Fruit fly (Drosophila melanogaster) whole organism, embryonic: Measurements from ENCODE around the gene cindr.

Source experiments
- Adf1 ChIP-seq: fragments of 200-800 bp; sonication (Bioruptor generic); IDR thresholded peaks from 2 replicates; pipeline ENCODE4 v1.3.6; 2022; ENCODE audit warnings: missing biosample characterization, missing genetic modification characterization
- Aef1 ChIP-seq: fragments of 200-800 bp; sonication (Bioruptor generic); IDR thresholded peaks from 3 replicates; pipeline ENCODE4 v1.3.6; 2022; ENCODE audit warnings: missing biosample characterization, missing genetic modification characterization
- CG11085 ChIP-seq: fragments of 200-800 bp; sonication (Bioruptor generic); IDR thresholded peaks from 2 replicates; pipeline ENCODE4 v1.3.6; 2022; ENCODE audit warnings: missing biosample characterization, missing genetic modification characterization
- CG11723 ChIP-seq: fragments of 200-800 bp; sonication (Bioruptor generic); optimal IDR thresholded peaks from 2 replicates; lab custom pipeline; 2017; ENCODE audit warnings: missing biosample characterization, mild to moderate bottlenecking, missing genetic modification characterization
- CG13624 ChIP-seq: fragments of 200-800 bp; sonication (Bioruptor generic); optimal IDR thresholded peaks from 2 replicates; lab custom pipeline; 2016; ENCODE audit warnings: missing biosample characterization, missing genetic modification characterization
- CG16779 ChIP-seq: fragments of 200-800 bp; sonication (Bioruptor generic); IDR thresholded peaks from 2 replicates; pipeline ENCODE4 v1.3.6; 2022; ENCODE audit warnings: missing biosample characterization, missing genetic modification characterization
- CG16813 ChIP-seq: fragments of 200-800 bp; sonication (Bioruptor generic); IDR thresholded peaks from 3 replicates; pipeline ENCODE4 v1.3.6; 2022; ENCODE audit warnings: missing biosample characterization, missing genetic modification characterization; ENCODE audit not compliant: partially characterized antibody
- CG17802 ChIP-seq: fragments of 200-800 bp; sonication (Bioruptor generic); optimal IDR thresholded peaks from 2 replicates; lab custom pipeline; 2018; ENCODE audit warnings: missing biosample characterization, mild to moderate bottlenecking, missing genetic modification characterization, moderate library complexity
- CG18764 ChIP-seq: fragments of 200-800 bp; sonication (Bioruptor generic); optimal IDR thresholded peaks from 3 replicates; lab custom pipeline; 2016; ENCODE audit warnings: missing biosample characterization, missing genetic modification characterization
- CG2712 ChIP-seq: fragments of 200-800 bp; optimal IDR thresholded peaks from 3 replicates; lab custom pipeline; 2019; ENCODE audit warnings: missing biosample characterization, mild to moderate bottlenecking, missing genetic modification characterization, moderate library complexity
- CG30431 ChIP-seq: fragments of 200-800 bp; sonication (Bioruptor generic); optimal IDR thresholded peaks from 2 replicates; lab custom pipeline; 2017; ENCODE audit warnings: missing biosample characterization, missing genetic modification characterization
- CG33213 ChIP-seq: fragments of 200-800 bp; sonication (Bioruptor generic); optimal IDR thresholded peaks from 3 replicates; lab custom pipeline; 2016; ENCODE audit warnings: missing biosample characterization, missing genetic modification characterization
- CG34376 ChIP-seq: fragments of 200-800 bp; sonication (Bioruptor generic); optimal IDR thresholded peaks from 2 replicates; lab custom pipeline; 2018; ENCODE audit warnings: missing biosample characterization, mild to moderate bottlenecking, missing genetic modification characterization
- CG4404 ChIP-seq: fragments of 200-800 bp; sonication (Bioruptor generic); IDR thresholded peaks from 2 replicates; pipeline ENCODE4 v1.3.6; 2022; ENCODE audit warnings: missing biosample characterization, missing genetic modification characterization
- CG6791 ChIP-seq: fragments of 200-800 bp; sonication (Bioruptor generic); IDR thresholded peaks from 3 replicates; pipeline ENCODE4 v1.3.6; 2022; ENCODE audit warnings: missing biosample characterization, missing genetic modification characterization; ENCODE audit not compliant: partially characterized antibody
- CG7556 ChIP-seq: fragments of 200-800 bp; sonication (Bioruptor generic); optimal IDR thresholded peaks from 2 replicates; lab custom pipeline; 2017; ENCODE audit warnings: missing biosample characterization, mild to moderate bottlenecking, missing genetic modification characterization
- CG8290 ChIP-seq, 3 experiments: fragments of 200-800 bp; sonication (Bioruptor generic); optimal IDR thresholded peaks; 2 replicates each; lab custom pipeline; 2016 to 2019; ENCODE audit warnings: missing biosample characterization in 3 of 3, missing genetic modification characterization in 3 of 3, mild to moderate bottlenecking in 2 of 3, moderate library complexity in 1 of 3
- CG9215 ChIP-seq: fragments of 200-800 bp; sonication (Bioruptor generic); IDR thresholded peaks from 2 replicates; pipeline ENCODE4 v1.3.6; 2022; ENCODE audit warnings: missing biosample characterization, missing genetic modification characterization
- CG9437 ChIP-seq: fragments of 200-800 bp; sonication (Bioruptor generic); optimal IDR thresholded peaks from 2 replicates; lab custom pipeline; 2018; ENCODE audit warnings: missing biosample characterization, mild to moderate bottlenecking, missing genetic modification characterization
- CG9932 ChIP-seq: fragments of 200-800 bp; sonication (Bioruptor generic); IDR thresholded peaks from 2 replicates; pipeline ENCODE4 v1.3.6; 2022; ENCODE audit warnings: missing biosample characterization, missing genetic modification characterization
- CoRest ChIP-seq: fragments of 200-800 bp; sonication (Bioruptor generic); optimal IDR thresholded peaks from 3 replicates; lab custom pipeline; 2018; ENCODE audit warnings: missing biosample characterization, mild to moderate bottlenecking, missing genetic modification characterization, moderate library complexity
- E2f2 ChIP-seq: fragments of 200-800 bp; sonication (Bioruptor generic); IDR thresholded peaks from 2 replicates; pipeline ENCODE4 v1.3.6; 2022; ENCODE audit warnings: missing biosample characterization, missing genetic modification characterization
- Fer2 ChIP-seq: fragments of 200-800 bp; sonication (Bioruptor generic); optimal IDR thresholded peaks from 2 replicates; lab custom pipeline; 2018; ENCODE audit warnings: missing biosample characterization, mild to moderate bottlenecking, missing genetic modification characterization, moderate library complexity
- Fer3 ChIP-seq: fragments of 200-800 bp; sonication (Bioruptor generic); optimal IDR thresholded peaks from 2 replicates; lab custom pipeline; 2018; ENCODE audit warnings: missing biosample characterization, mild to moderate bottlenecking, missing genetic modification characterization, moderate library complexity
- H2.0 ChIP-seq: fragments of 200-800 bp; sonication (Bioruptor generic); IDR thresholded peaks from 2 replicates; pipeline ENCODE4 v1.3.6; 2022; ENCODE audit warnings: missing biosample characterization, missing genetic modification characterization
- Hmx ChIP-seq: fragments of 200-800 bp; sonication (Bioruptor generic); optimal IDR thresholded peaks from 2 replicates; lab custom pipeline; 2016; ENCODE audit warnings: missing biosample characterization, missing genetic modification characterization
- Hr39 ChIP-seq: fragments of >200 bp; optimal IDR thresholded peaks from 2 replicates; lab custom pipeline; 2017
- NC2α ChIP-seq: fragments of 200-800 bp; sonication (Bioruptor generic); optimal IDR thresholded peaks from 2 replicates; lab custom pipeline; 2016; ENCODE audit warnings: missing biosample characterization, missing genetic modification characterization
- Ssrp ChIP-seq: fragments of 200-800 bp; sonication (Bioruptor generic); optimal IDR thresholded peaks from 2 replicates; lab custom pipeline; 2018; ENCODE audit warnings: missing biosample characterization, mild to moderate bottlenecking, missing genetic modification characterization, moderate library complexity
- Xbp1 ChIP-seq: fragments of 200-800 bp; sonication (Bioruptor generic); optimal IDR thresholded peaks from 3 replicates; lab custom pipeline; 2016; ENCODE audit warnings: missing biosample characterization, mild to moderate bottlenecking, missing genetic modification characterization
- amos ChIP-seq: fragments of 200-800 bp; sonication (Bioruptor generic); IDR thresholded peaks from 2 replicates; pipeline ENCODE4 v1.3.6; 2022; ENCODE audit warnings: missing biosample characterization, missing genetic modification characterization; ENCODE audit not compliant: partially characterized antibody
- cad ChIP-seq: fragments of >200 bp; optimal IDR thresholded peaks from 2 replicates; lab custom pipeline; 2017; ENCODE audit warnings: missing biosample characterization, missing genetic modification characterization
- chinmo ChIP-seq: fragments of 200-800 bp; sonication (Bioruptor generic); IDR thresholded peaks from 4 replicates; pipeline ENCODE4 v1.3.6; 2022; ENCODE audit warnings: missing biosample characterization, missing genetic modification characterization; ENCODE audit not compliant: partially characterized antibody
- dysf ChIP-seq: fragments of 200-800 bp; sonication (Bioruptor generic); IDR thresholded peaks from 3 replicates; pipeline ENCODE4 v1.3.6; 2022; ENCODE audit warnings: missing biosample characterization, missing genetic modification characterization
- fru ChIP-seq: fragments of >200 bp; optimal IDR thresholded peaks from 2 replicates; lab custom pipeline; 2017
- h ChIP-seq: fragments of >200 bp; optimal IDR thresholded peaks from 2 replicates; lab custom pipeline; 2017
- jumu ChIP-seq: fragments of 200-800 bp; sonication (Bioruptor generic); optimal IDR thresholded peaks from 3 replicates; lab custom pipeline; 2016; ENCODE audit warnings: missing biosample characterization, missing genetic modification characterization
- lola ChIP-seq, 3 experiments: fragments of >200 bp in 2 of 3; fragments of 200-800 bp in 1 of 3; sonication (Bioruptor generic) in 1 of 3; optimal IDR thresholded peaks; 2 replicates each; lab custom pipeline; 2017 to 2019; ENCODE audit warnings: missing biosample characterization in 3 of 3, missing genetic modification characterization in 3 of 3, mild to moderate bottlenecking in 1 of 3, moderate library complexity in 1 of 3
- nerfin-1 ChIP-seq: fragments of 200-800 bp; sonication (Bioruptor generic); optimal IDR thresholded peaks from 3 replicates; lab custom pipeline; 2019; ENCODE audit warnings: missing biosample characterization, mild to moderate bottlenecking, missing genetic modification characterization, moderate library complexity
- nerfin-2 ChIP-seq: fragments of 200-800 bp; sonication (Bioruptor generic); IDR thresholded peaks from 2 replicates; pipeline ENCODE4 v1.3.6; 2022; ENCODE audit warnings: missing biosample characterization, missing genetic modification characterization; ENCODE audit not compliant: partially characterized antibody
- otp ChIP-seq: fragments of 200-800 bp; sonication (Bioruptor generic); IDR thresholded peaks from 3 replicates; pipeline ENCODE4, ENCODE4 v1.3.6; 2022; ENCODE audit warnings: missing biosample characterization, missing genetic modification characterization
- pfk ChIP-seq: fragments of 200-800 bp; sonication (Bioruptor generic); optimal IDR thresholded peaks from 2 replicates; lab custom pipeline; 2018; ENCODE audit warnings: missing biosample characterization, mild to moderate bottlenecking, missing genetic modification characterization, moderate library complexity
- psq ChIP-seq: fragments of 200-800 bp; sonication (Bioruptor generic); optimal IDR thresholded peaks from 2 replicates; lab custom pipeline; 2017; ENCODE audit warnings: missing biosample characterization, missing genetic modification characterization
- row ChIP-seq: fragments of 200-800 bp; sonication (Bioruptor generic); IDR thresholded peaks from 3 replicates; pipeline ENCODE4 v1.3.6; 2022; ENCODE audit warnings: missing biosample characterization, missing genetic modification characterization
- tap ChIP-seq: fragments of 200-800 bp; optimal IDR thresholded peaks from 3 replicates; lab custom pipeline; 2019; ENCODE audit warnings: missing biosample characterization, mild to moderate bottlenecking, missing genetic modification characterization, moderate library complexity
- tll ChIP-seq, 2 experiments: fragments of 200-800 bp in 1 of 2; fragments of >200 bp in 1 of 2; sonication (Bioruptor generic) in 1 of 2; optimal IDR thresholded peaks; 2 replicates each; lab custom pipeline; 2017 to 2019; ENCODE audit warnings: missing biosample characterization in 2 of 2, missing genetic modification characterization in 2 of 2, mild to moderate bottlenecking in 1 of 2, moderate library complexity in 1 of 2
- vfl ChIP-seq: fragments of 200-800 bp; sonication (Bioruptor generic); optimal IDR thresholded peaks from 2 replicates; lab custom pipeline; 2016; ENCODE audit warnings: missing biosample characterization, missing genetic modification characterization
- vnd ChIP-seq: fragments of 200-800 bp; sonication (Bioruptor generic); IDR thresholded peaks from 3 replicates; pipeline ENCODE4 v1.3.6; 2022; ENCODE audit warnings: missing biosample characterization, missing genetic modification characterization; ENCODE audit not compliant: partially characterized antibody
- zen ChIP-seq: fragments of 200-800 bp; sonication (Bioruptor generic); optimal IDR thresholded peaks from 3 replicates; lab custom pipeline; 2018; ENCODE audit warnings: missing biosample characterization, mild to moderate bottlenecking, missing genetic modification characterization, moderate library complexity

The cindr gene

DNA sequence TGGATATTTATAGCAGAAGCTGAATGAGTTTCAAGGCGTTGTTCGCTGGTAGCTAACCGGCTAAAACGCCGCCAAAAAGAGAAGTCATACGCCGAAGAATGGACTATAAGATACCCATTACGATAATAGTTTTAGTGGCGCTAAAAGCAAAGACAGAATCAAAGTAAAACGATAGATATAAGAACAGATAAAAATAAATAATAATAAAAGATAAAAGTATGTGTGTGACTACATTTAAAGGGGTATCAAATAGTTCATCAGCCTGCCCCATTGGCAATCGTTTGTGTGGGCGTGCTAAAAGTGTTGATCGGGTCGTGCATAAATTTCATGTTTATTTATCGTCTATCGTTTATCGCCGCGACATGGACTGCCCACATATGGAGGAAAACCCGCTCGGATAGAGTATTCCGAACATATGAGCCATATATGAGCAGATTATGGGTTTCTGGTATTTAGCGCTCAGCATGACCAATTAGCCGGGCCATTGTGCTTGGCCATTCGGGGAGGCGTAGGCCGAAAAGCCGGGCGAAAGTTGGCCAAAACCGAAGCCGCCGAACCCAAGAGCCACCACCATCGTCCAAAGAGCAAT lies 11.0 kb upstream of the cindr start (continued):
- TF ChIP-seq lola (GFP tag; optimal IDR thresholded peaks at IDR 0.05; lab: Kevin White, UChicago) (peak in 1 of 3 experiments; percentile 1), dysf (GFP tag; lab: Robert Waterston, UW) (peak; percentile 90), CG17802 (no peak), Xbp1 (GFP tag; lab: Kevin White, UChicago) (peak; percentile 67), CG33213 (GFP tag; lab: Kevin White, UChicago) (no peak), Ssrp (peak; percentile 51), CG9215 (GFP tag; lab: Robert Waterston, UW) (peak; percentile 61), CG16813 (GFP tag; lab: Robert Waterston, UW) (peak; percentile 49; the same call in 2 of the 3 replicates), E2f2 (GFP tag; lab: Robert Waterston, UW) (peak; percentile 33; the same call in 1 of the 2 replicates), pfk (GFP tag; lab: Kevin White, UChicago) (no peak), CG16779 (no peak), vnd (GFP tag; lab: Robert Waterston, UW) (0 out of 3 replicates have a peak, but pooled peaks have one; percentile 8), Adf1 (GFP tag; lab: Robert Waterston, UW) (peak; percentile 18; the same call in 1 of the 2 replicates), h (no peak), tll (GFP tag; optimal IDR thresholded peaks at IDR 0.05; lab: Kevin White, UChicago) (no peak), CG8290 (GFP tag; optimal IDR thresholded peaks at IDR 0.05; lab: Kevin White, UChicago) (no peak), CG8290 (tag; optimal IDR thresholded peaks at IDR 0.05; lab: Kevin White, UChicago) (no peak), NC2α (GFP tag; lab: Kevin White, UChicago) (no peak), CG30431 (no peak), Aef1 (GFP tag; lab: Robert Waterston, UW) (peak; percentile 64), CG9932 (GFP tag; lab: Robert Waterston, UW) (peak; percentile 78), CG18764 (GFP tag; lab: Kevin White, UChicago) (peak; percentile 48), CG6791 (GFP tag; lab: Robert Waterston, UW) (no peak), zen (peak; percentile 55), fru (lab: Kevin White, UChicago) (no peak), otp (GFP tag; lab: Robert Waterston, UW) (peak; percentile 56; the same call in 1 of the 3 replicates), jumu (no peak), CG34376 (GFP tag; lab: Kevin White, UChicago) (no peak), CG2712 (tag; lab: Kevin White, UChicago) (peak; percentile 75), row (GFP tag; lab: Robert Waterston, UW) (peak; percentile 86), Hmx (GFP tag; lab: Kevin White, UChicago) (no peak), Fer2 (peak; percentile 8), cad (GFP tag; lab: Kevin White, UChicago) (no peak), CG7556 (GFP tag; lab: Kevin White, UChicago) (peak; percentile 52), CG4404 (GFP tag; lab: Robert Waterston, UW) (peak; percentile 44; the same call in 1 of the 2 replicates), CG11085 (GFP tag; lab: Robert Waterston, UW) (0 out of 2 replicates have a peak, but pooled peaks have one; percentile 29), CG9437 (GFP tag; lab: Kevin White, UChicago) (peak; percentile 45), CoRest (peak; percentile 80), nerfin-1 (tag; lab: Kevin White, UChicago) (peak; percentile 30), chinmo (GFP tag; lab: Robert Waterston, UW) (0 out of 4 replicates have a peak, but pooled peaks have one; percentile 24), vfl (GFP tag; lab: Kevin White, UChicago) (no peak), Fer3 (tag; lab: Kevin White, UChicago) (peak; percentile 75), CG13624 (GFP tag; lab: Kevin White, UChicago) (no peak), amos (no peak), H2.0 (GFP tag; lab: Robert Waterston, UW) (peak; percentile 65), nerfin-2 (GFP tag; lab: Robert Waterston, UW) (peak; percentile 24; the same call in 1 of the 2 replicates), tap (tag; lab: Kevin White, UChicago) (no peak), Hr39 (lab: Kevin White, UChicago) (no peak), psq (GFP tag; lab: Kevin White, UChicago) (no peak), CG11723 (GFP tag; lab: Kevin White, UChicago) (peak; percentile 13)
